Worm (Caenorhabditis elegans) whole organism, late embryonic: Measurements from ENCODE around the gene T26C5.4.

Experiments
- C38D4.7 ChIP-seq: fragments of 200-800 bp; sonication (Bioruptor generic); optimal IDR thresholded peaks from 2 replicates; lab custom pipeline; 2018; ENCODE audit warnings: mild to moderate bottlenecking, missing genetic modification characterization, moderate library complexity, missing compliant biosample characterization
- F13H6.1 ChIP-seq: sonication (generic microtip); optimal IDR thresholded peaks from 2 replicates; lab custom pipeline; 2016; ENCODE audit warnings: missing genetic modification characterization, missing compliant biosample characterization
- K02D7.2 ChIP-seq: sonication (generic microtip); optimal IDR thresholded peaks from 2 replicates; lab custom pipeline; 2017; ENCODE audit warnings: mild to moderate bottlenecking, missing genetic modification characterization, missing compliant biosample characterization
- ahr-1 ChIP-seq: sonication (generic microtip); optimal IDR thresholded peaks from 2 replicates; lab custom pipeline; 2016; ENCODE audit warnings: missing genetic modification characterization, missing compliant biosample characterization
- ama-1 ChIP-seq: fragments of 150-350 bp; optimal IDR thresholded peaks from 2 replicates; lab custom pipeline; 2014
- ceh-19 ChIP-seq: fragments of 200-800 bp; sonication (Bioruptor generic); optimal IDR thresholded peaks from 2 replicates; lab custom pipeline; 2018; ENCODE audit warnings: mild to moderate bottlenecking, missing genetic modification characterization, missing compliant biosample characterization
- ceh-24 ChIP-seq: sonication (generic microtip); optimal IDR thresholded peaks from 2 replicates; lab custom pipeline; 2016; ENCODE audit warnings: mild to moderate bottlenecking, missing genetic modification characterization, missing compliant biosample characterization
- ceh-30 ChIP-seq: fragments of 150-350 bp; optimal IDR thresholded peaks from 2 replicates; lab custom pipeline; 2014; ENCODE audit warnings: missing biosample characterization, missing genetic modification characterization
- ceh-34 ChIP-seq: sonication (generic microtip); optimal IDR thresholded peaks from 2 replicates; lab custom pipeline; 2016; ENCODE audit warnings: mild to moderate bottlenecking, missing genetic modification characterization, missing compliant biosample characterization
- ceh-45 ChIP-seq: fragments of 200-800 bp; sonication (Bioruptor generic); IDR thresholded peaks from 2 replicates; pipeline ENCODE4 v1.3.6; 2022; ENCODE audit warnings: missing genetic modification reagents, missing genetic modification characterization, missing compliant biosample characterization
- elt-2 ChIP-seq: sonication (generic microtip); optimal IDR thresholded peaks from 2 replicates; lab custom pipeline; 2016; ENCODE audit warnings: missing genetic modification reagents, missing genetic modification characterization, missing compliant biosample characterization
- elt-4 ChIP-seq: sonication (generic microtip); optimal IDR thresholded peaks from 2 replicates; lab custom pipeline; 2016; ENCODE audit warnings: missing genetic modification characterization, missing compliant biosample characterization
- ets-4 ChIP-seq: sonication (generic microtip); optimal IDR thresholded peaks from 2 replicates; lab custom pipeline; 2016; ENCODE audit warnings: missing genetic modification characterization, missing compliant biosample characterization
- eyg-1 ChIP-seq: sonication (generic microtip); optimal IDR thresholded peaks from 2 replicates; lab custom pipeline; 2016; ENCODE audit warnings: missing genotype, missing genetic modification characterization, missing compliant biosample characterization
- fkh-10 ChIP-seq: fragments of 150-350 bp; optimal IDR thresholded peaks from 2 replicates; lab custom pipeline; 2014; ENCODE audit warnings: missing biosample characterization, missing genetic modification reagents, missing genetic modification characterization
- fkh-6 ChIP-seq: sonication (generic microtip); optimal IDR thresholded peaks from 2 replicates; lab custom pipeline; 2016; ENCODE audit warnings: missing genetic modification characterization, missing compliant biosample characterization
- gmeb-2 ChIP-seq: sonication (generic microtip); optimal IDR thresholded peaks from 2 replicates; lab custom pipeline; 2016; ENCODE audit warnings: missing genetic modification characterization, inconsistent platforms, missing compliant biosample characterization
- hlh-13 ChIP-seq: fragments of 200-800 bp; sonication (Bioruptor generic); optimal IDR thresholded peaks from 2 replicates; lab custom pipeline; 2018; ENCODE audit warnings: mild to moderate bottlenecking, missing genetic modification characterization, missing compliant biosample characterization
- hlh-30 ChIP-seq: sonication (generic microtip); optimal IDR thresholded peaks from 2 replicates; lab custom pipeline; 2017; ENCODE audit warnings: antibody characterized with exemption, missing genetic modification characterization, missing compliant biosample characterization; ENCODE audit not compliant: insufficient read depth
- hlh-6 ChIP-seq: sonication (generic microtip); optimal IDR thresholded peaks from 2 replicates; lab custom pipeline; 2016; ENCODE audit warnings: missing genotype, missing genetic modification characterization, missing compliant biosample characterization
- lin-11 ChIP-seq: fragments of 200-800 bp; sonication (Bioruptor generic); optimal IDR thresholded peaks from 2 replicates; lab custom pipeline; 2018; ENCODE audit warnings: mild to moderate bottlenecking, missing genetic modification characterization, missing compliant biosample characterization
- madf-2 ChIP-seq: sonication (generic microtip); optimal IDR thresholded peaks from 2 replicates; lab custom pipeline; 2017; ENCODE audit warnings: missing genetic modification characterization, missing compliant biosample characterization
- nfya-1 ChIP-seq: sonication (generic microtip); optimal IDR thresholded peaks from 2 replicates; lab custom pipeline; 2017; ENCODE audit warnings: missing genetic modification characterization, mild to moderate bottlenecking, missing compliant biosample characterization, antibody characterized with exemption, moderate library complexity
- nhr-232 ChIP-seq: sonication (generic microtip); optimal IDR thresholded peaks from 2 replicates; lab custom pipeline; 2016; ENCODE audit warnings: missing genetic modification characterization, missing compliant biosample characterization
- npax-4 ChIP-seq: sonication (generic microtip); optimal IDR thresholded peaks from 2 replicates; lab custom pipeline; 2016; ENCODE audit warnings: missing genetic modification characterization, missing compliant biosample characterization
- pat-9 ChIP-seq: fragments of 200-800 bp; sonication (Bioruptor generic); optimal IDR thresholded peaks from 2 replicates; lab custom pipeline; 2018; ENCODE audit warnings: mild to moderate bottlenecking, missing genetic modification characterization, moderate library complexity, missing compliant biosample characterization
- pax-1 ChIP-seq: fragments of 150-350 bp; optimal IDR thresholded peaks from 2 replicates; lab custom pipeline; 2014; ENCODE audit warnings: missing biosample characterization, missing genetic modification characterization
- pha-2 ChIP-seq: sonication (generic microtip); optimal IDR thresholded peaks from 2 replicates; lab custom pipeline; 2017; ENCODE audit warnings: mild to moderate bottlenecking, missing genetic modification characterization, missing compliant biosample characterization
- pros-1 ChIP-seq: fragments of 150-350 bp; optimal IDR thresholded peaks from 2 replicates; lab custom pipeline; 2014; ENCODE audit warnings: missing biosample characterization, missing genetic modification reagents, missing genetic modification characterization
- ref-2 ChIP-seq: sonication (generic microtip); optimal IDR thresholded peaks from 2 replicates; lab custom pipeline; 2016; ENCODE audit warnings: missing genetic modification characterization, missing compliant biosample characterization
- sdc-2 ChIP-seq: sonication (generic microtip); optimal IDR thresholded peaks from 2 replicates; lab custom pipeline; 2016; ENCODE audit warnings: missing genotype, missing genetic modification characterization, missing compliant biosample characterization
- sox-2 ChIP-seq: fragments of 200-800 bp; sonication (Bioruptor generic); IDR thresholded peaks from 2 replicates; pipeline ENCODE4 v1.3.6; 2022; ENCODE audit warnings: missing genetic modification reagents, missing genetic modification characterization, missing compliant biosample characterization
- tbx-2 ChIP-seq: sonication (generic microtip); optimal IDR thresholded peaks from 2 replicates; lab custom pipeline; 2016; ENCODE audit warnings: missing genetic modification characterization, missing compliant biosample characterization
- ttx-3 ChIP-seq: sonication (generic microtip); optimal IDR thresholded peaks from 2 replicates; lab custom pipeline; 2016; ENCODE audit warnings: missing genetic modification reagents, missing genetic modification characterization, missing compliant biosample characterization
- unc-3 ChIP-seq, 2 experiments: fragments of 200-800 bp in 1 of 2; sonication (Bioruptor generic) in 1 of 2; sonication (generic microtip) in 1 of 2; conservative IDR thresholded peaks in 1 of 2; optimal IDR thresholded peaks in 1 of 2; 2 replicates each; pipeline versions ENCODE4 v1.3.6 to Lab custom; 2016 to 2022; ENCODE audit warnings: missing compliant biosample characterization in 2 of 2, missing genetic modification characterization in 2 of 2, missing genetic modification reagents in 1 of 2
- unc-86 ChIP-seq: sonication (generic microtip); optimal IDR thresholded peaks from 2 replicates; lab custom pipeline; 2016; ENCODE audit warnings: missing genetic modification characterization, missing compliant biosample characterization
- ztf-16 ChIP-seq: sonication (generic microtip); optimal IDR thresholded peaks from 2 replicates; lab custom pipeline; 2017; ENCODE audit warnings: missing genetic modification characterization, missing compliant biosample characterization

The T26C5.4 gene

ce11 chrII:9242804-9243203 is 7.5 kb downstream of the T26C5.4 start:
- TF ChIP-seq F13H6.1 (tag; lab: Kevin White, UChicago) = no peak
- no peak for TF ChIP-seq pros-1 (tag; lab: Kevin White, UChicago)
- no peak for TF ChIP-seq ama-1
- TF ChIP-seq gmeb-2 = no peak
- no peak for TF ChIP-seq ztf-16 (tag; lab: Kevin White, UChicago)
- TF ChIP-seq nfya-1 (tag; lab: Kevin White, UChicago) = no peak
- no peak for TF ChIP-seq nhr-232 (tag; lab: Kevin White, UChicago)
- no peak for TF ChIP-seq ceh-45 (GFP tag; lab: Robert Waterston, UW)
- no peak for TF ChIP-seq unc-86 (tag; lab: Kevin White, UChicago)
- no peak for TF ChIP-seq sdc-2 (tag; lab: Kevin White, UChicago)
- no peak for TF ChIP-seq pax-1
- no peak for TF ChIP-seq npax-4 (tag; lab: Kevin White, UChicago)
- TF ChIP-seq pat-9 (tag; lab: Kevin White, UChicago) = no peak
- TF ChIP-seq tbx-2 (tag; lab: Kevin White, UChicago) = no peak

ce11 chrII:9241610-9242009 is 8.7 kb downstream of the T26C5.4 start:
- TF ChIP-seq hlh-6 (tag; lab: Kevin White, UChicago) = no peak
- TF ChIP-seq ttx-3 (tag; lab: Kevin White, UChicago) = no peak
- TF ChIP-seq C38D4.7 (GFP tag; lab: Kevin White, UChicago) = no peak
- no peak for TF ChIP-seq pha-2 (tag; lab: Kevin White, UChicago)
- no peak for TF ChIP-seq elt-4
- no peak for TF ChIP-seq madf-2
- TF ChIP-seq ama-1 = no peak
- TF ChIP-seq ceh-30 (tag; lab: Kevin White, UChicago) = no peak
- no peak for TF ChIP-seq eyg-1 (tag; lab: Kevin White, UChicago)
- TF ChIP-seq ceh-34 (tag; lab: Kevin White, UChicago) = no peak
- TF ChIP-seq hlh-30 (tag; lab: Kevin White, UChicago) = no peak
- no peak for TF ChIP-seq sox-2 (GFP tag; lab: Robert Waterston, UW)
- TF ChIP-seq pros-1 (tag; lab: Kevin White, UChicago) = no peak

- TF ChIP-seq pha-2 (tag; lab: Kevin White, UChicago) = no peak
- TF ChIP-seq ceh-45 (GFP tag; lab: Robert Waterston, UW) = no peak
- no peak for TF ChIP-seq sdc-2 (tag; lab: Kevin White, UChicago)
- TF ChIP-seq sox-2 (GFP tag; lab: Robert Waterston, UW) = no peak
- TF ChIP-seq ets-4 = no peak
Observed at ce11 chrII:9237719-9238118, 12.6 kb downstream of the T26C5.4 start.

DNA sequence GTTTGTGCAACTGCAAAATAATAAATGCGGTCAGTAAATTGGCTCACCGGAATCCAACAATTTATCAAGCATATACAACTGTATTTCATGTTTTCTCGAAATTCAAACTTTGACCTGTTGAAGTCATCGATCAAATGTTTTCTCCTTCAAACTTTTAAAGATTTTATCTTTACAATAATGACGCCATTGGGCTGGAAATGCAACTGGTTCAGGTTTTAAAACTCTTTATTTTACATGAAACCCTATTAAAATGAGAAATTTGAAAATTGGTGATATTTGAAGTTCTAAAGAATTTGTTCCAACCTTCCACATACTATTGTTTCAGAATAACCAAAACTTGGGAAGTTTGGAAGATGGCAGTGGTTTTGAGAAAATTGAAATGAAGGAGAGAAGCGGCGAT is 13.3 kb downstream of the T26C5.4 start:
- TF ChIP-seq elt-4 (no peak), elt-2 (tag; lab: Kevin White, UChicago) (no peak), nfya-1 (tag; lab: Kevin White, UChicago) (no peak), ceh-24 (no peak), ref-2 (no peak), ceh-34 (tag; lab: Kevin White, UChicago) (no peak), hlh-13 (GFP tag; lab: Kevin White, UChicago) (no peak), K02D7.2 (tag; lab: Kevin White, UChicago) (no peak), lin-11 (tag; lab: Kevin White, UChicago) (no peak), ceh-19 (GFP tag; lab: Kevin White, UChicago) (no peak), nhr-232 (tag; lab: Kevin White, UChicago) (no peak), hlh-6 (tag; lab: Kevin White, UChicago) (no peak), ahr-1 (tag; lab: Kevin White, UChicago) (no peak), fkh-10 (GFP tag; lab: Kevin White, UChicago) (no peak), npax-4 (tag; lab: Kevin White, UChicago) (no peak), fkh-6 (tag; lab: Kevin White, UChicago) (no peak), unc-3 (GFP tag; conservative IDR thresholded peaks at IDR 0.05; lab: Robert Waterston, UW) (no peak), unc-3 (tag; optimal IDR thresholded peaks at IDR 0.05; lab: Kevin White, UChicago) (no peak)
